Worm (Caenorhabditis elegans): Measurements from ENCODE around the gene F28A12.3.
A peak's percentile ranks its signal among the peaks of the same experiment; 100 is the strongest.

DNA sequence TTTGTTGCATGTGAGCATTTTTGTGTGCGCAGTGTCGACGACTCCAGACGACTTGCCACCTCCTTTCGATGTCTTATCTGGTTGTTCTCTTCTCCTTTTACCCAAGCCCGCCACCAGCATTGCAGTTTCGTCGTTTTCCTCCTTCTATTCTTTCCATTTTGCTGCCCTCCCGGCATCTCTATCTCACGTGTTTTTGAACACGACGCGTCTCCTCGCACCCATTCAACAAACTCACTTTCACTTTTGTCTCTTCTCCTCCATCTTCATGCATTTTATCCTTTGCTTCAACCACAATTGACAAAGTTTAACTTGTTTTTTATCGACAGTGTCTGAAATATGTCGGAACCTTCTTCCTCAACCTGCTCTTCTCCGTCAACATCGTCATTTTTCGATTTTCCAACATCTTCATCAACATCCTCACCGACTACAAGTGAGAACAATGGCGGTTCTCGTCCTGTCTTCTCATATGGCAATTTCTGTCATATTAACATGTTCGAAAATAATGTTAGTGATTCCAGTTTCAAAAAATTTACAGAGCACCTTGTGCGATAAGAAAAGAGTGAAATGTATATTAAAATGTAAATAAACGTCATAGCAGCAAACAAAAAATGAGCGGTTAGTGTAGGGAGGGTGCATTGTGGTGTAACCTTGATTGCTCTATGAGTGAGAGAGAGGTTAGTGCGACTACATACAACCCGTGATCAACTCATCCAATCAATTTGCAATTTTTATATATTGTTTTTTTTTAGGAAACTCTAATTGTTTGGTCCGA lies 30.3 kb downstream of the F28A12.3 start, which contains the start of gene fip-4:
- TF ChIP-seq lin-35 (GFP tag; optimal IDR thresholded peaks at IDR 0.05) (no peak), pha-4 (tag; optimal IDR thresholded peaks at IDR 0.05) (peak; percentile 68), lin-54 (GFP tag; optimal IDR thresholded peaks at IDR 0.05) (no peak), zim-3 (tag; optimal IDR thresholded peaks at IDR 0.05) (no peak), nhr-179 (tag; optimal IDR thresholded peaks at IDR 0.05) (no peak), Y67H2A.10 (GFP tag; conservative IDR thresholded peaks at IDR 0.05) (no peak), chd-7 (tag; optimal IDR thresholded peaks at IDR 0.05) (no peak), B0261.1 (tag; optimal IDR thresholded peaks at IDR 0.05) (no peak), nhr-120 (GFP tag; IDR thresholded peaks at IDR 0.05) (no peak), ets-4 (GFP tag; optimal IDR thresholded peaks at IDR 0.05) (no peak)
